Fruit fly (Drosophila melanogaster) Kc167 (cell line): ENCODE results near the gene tim.

ENCODE experiments used
- Myc ChIP-seq: fragments of >200 bp; optimal IDR thresholded peaks from 2 replicates; lab custom pipeline; 2017; ENCODE audit warnings: missing external identifiers
- h ChIP-seq: fragments of >200 bp; optimal IDR thresholded peaks from 3 replicates; lab custom pipeline; 2018; ENCODE audit warnings: missing external identifiers
- insv ChIP-seq: fragments of >200 bp; optimal IDR thresholded peaks from 3 replicates; lab custom pipeline; 2018; ENCODE audit warnings: missing external identifiers
- psq ChIP-seq: fragments of >200 bp; optimal IDR thresholded peaks from 2 replicates; lab custom pipeline; 2017; ENCODE audit warnings: missing external identifiers
- ttk ChIP-seq: sonication (Bioruptor generic); optimal IDR thresholded peaks from 2 replicates; lab custom pipeline; 2017; ENCODE audit warnings: missing external identifiers

dm6 chr2L:3547512-3547911 lies 39.6 kb upstream of the tim start:
- TF ChIP-seq ttk (lab: Kevin White, UChicago) (no peak), Myc (no peak), insv (lab: Kevin White, UChicago) (no peak), h (lab: Kevin White, UChicago) (no peak), psq (no peak)
